Worm (Caenorhabditis elegans): Measurements from ENCODE around the gene dpy-26.
"Not testable (repeated sequence)": the region's sequence is repeated elsewhere in the genome, so short reads cannot be mapped to it uniquely, and the experiment has no call there.

The dpy-26 gene

ce11 chrIV:12451225-12451831 lies at the start of gene dpy-26:
TSS of gene dpy-26 (minus strand) at chrIV:12451335.
- TF ChIP-seq dao-5 (tag; optimal IDR thresholded peaks at IDR 0.05) = no peak
- TF ChIP-seq W03F9.2 (tag; optimal IDR thresholded peaks at IDR 0.05) = peak; percentile 7

- TF ChIP-seq W03F9.2 (tag; optimal IDR thresholded peaks at IDR 0.05) = no peak
- no peak for TF ChIP-seq him-1 (tag; optimal IDR thresholded peaks at IDR 0.05)
- no peak for TF ChIP-seq dao-5 (tag; optimal IDR thresholded peaks at IDR 0.05)
These were observed 47.1 kb upstream of the dpy-26 start, which contains the start of gene sru-19 for ce11 chrIV:12498238-12498637. TSS of gene sru-19 (plus strand) at chrIV:12498538.

ce11 chrIV:12495196-12495595 lies 44.1 kb upstream of the dpy-26 start, which contains the start of gene sru-20:
TSS of gene sru-20 (plus strand) at chrIV:12495496.
- TF ChIP-seq him-1 (tag; optimal IDR thresholded peaks at IDR 0.05) (no peak), W03F9.2 (tag; optimal IDR thresholded peaks at IDR 0.05) (no peak), dao-5 (tag; optimal IDR thresholded peaks at IDR 0.05) (no peak)

ce11 chrIV:12490491-12490890 lies 39.4 kb upstream of the dpy-26 start, which contains the start of gene him-6:
TSS of gene him-6 (plus strand) at chrIV:12490791.
- no peak for TF ChIP-seq dao-5 (tag; optimal IDR thresholded peaks at IDR 0.05)
- no peak for TF ChIP-seq him-1 (tag; optimal IDR thresholded peaks at IDR 0.05)

ce11 chrIV:12487194-12487593 lies 36.1 kb upstream of the dpy-26 start, which contains the start of gene sru-26:
TSS of gene sru-26 (plus strand) at chrIV:12487494.
- TF ChIP-seq him-1 (tag; optimal IDR thresholded peaks at IDR 0.05) (no peak), W03F9.2 (tag; optimal IDR thresholded peaks at IDR 0.05) (no peak), dao-5 (tag; optimal IDR thresholded peaks at IDR 0.05) (no peak)

- not testable (repeated sequence) for TF ChIP-seq W03F9.2, him-1, dao-5 (tag; optimal IDR thresholded peaks at IDR 0.05)
These were observed 33.3 kb upstream of the dpy-26 start, which contains the start of gene T04A11.4 for ce11 chrIV:12484479-12484878. TSS of gene T04A11.4 (minus strand) at chrIV:12484579.

ce11 chrIV:12478711-12479110 lies 27.6 kb upstream of the dpy-26 start, which contains the start of gene igdb-1:
TSS of gene igdb-1 (plus strand) at chrIV:12479011.
- TF ChIP-seq W03F9.2, him-1, dao-5 (tag; optimal IDR thresholded peaks at IDR 0.05): not testable (repeated sequence)

- TF ChIP-seq dao-5, him-1, W03F9.2 (tag; optimal IDR thresholded peaks at IDR 0.05): not testable (repeated sequence)
These were observed 25.8 kb upstream of the dpy-26 start, which contains the start of gene T04A11.1 for ce11 chrIV:12476942-12477341. TSS of gene T04A11.1 (minus strand) at chrIV:12477042.

ce11 chrIV:12468359-12468758 lies 17.2 kb upstream of the dpy-26 start, which contains the start of gene igdb-2:
TSS of gene igdb-2 (plus strand) at chrIV:12468659.
- TF ChIP-seq W03F9.2 (tag; optimal IDR thresholded peaks at IDR 0.05) (no peak), him-1 (tag; optimal IDR thresholded peaks at IDR 0.05) (no peak), dao-5 (tag; optimal IDR thresholded peaks at IDR 0.05) (no peak)

ce11 chrIV:12467761-12468160 lies 16.6 kb upstream of the dpy-26 start:
- no peak for TF ChIP-seq him-1 (tag; optimal IDR thresholded peaks at IDR 0.05)
- TF ChIP-seq dao-5 (tag; optimal IDR thresholded peaks at IDR 0.05) = no peak
- no peak for TF ChIP-seq W03F9.2 (tag; optimal IDR thresholded peaks at IDR 0.05)

ce11 chrIV:12464822-12465221 lies 13.7 kb upstream of the dpy-26 start:
- TF ChIP-seq him-1 (tag; optimal IDR thresholded peaks at IDR 0.05) (no peak), W03F9.2 (tag; optimal IDR thresholded peaks at IDR 0.05) (no peak), dao-5 (tag; optimal IDR thresholded peaks at IDR 0.05) (no peak)

ce11 chrIV:12463370-12463769 lies 12.2 kb upstream of the dpy-26 start, which contains the start of gene C25G4.8:
TSS of gene C25G4.8 (minus strand) at chrIV:12463470.
- TF ChIP-seq W03F9.2 (tag; optimal IDR thresholded peaks at IDR 0.05) (no peak), him-1 (tag; optimal IDR thresholded peaks at IDR 0.05) (no peak), dao-5 (tag; optimal IDR thresholded peaks at IDR 0.05) (no peak)

ce11 chrIV:12456613-12457012 lies 5.5 kb upstream of the dpy-26 start, which contains the start of gene C25G4.7:
TSS of gene C25G4.7 (plus strand) at chrIV:12456913.
- TF ChIP-seq W03F9.2 (tag; optimal IDR thresholded peaks at IDR 0.05) (no peak), him-1 (tag; optimal IDR thresholded peaks at IDR 0.05) (no peak), dao-5 (tag; optimal IDR thresholded peaks at IDR 0.05) (no peak)

- TF ChIP-seq him-1 (tag; optimal IDR thresholded peaks at IDR 0.05) (no peak), dao-5 (tag; optimal IDR thresholded peaks at IDR 0.05) (no peak), W03F9.2 (tag; optimal IDR thresholded peaks at IDR 0.05) (no peak)
These were observed 3.6 kb upstream of the dpy-26 start, which contains the start of gene smz-1 for ce11 chrIV:12454750-12455149. TSS of gene smz-1 (plus strand) at chrIV:12455050.

All from whole organism, L4/young adult.